Worm (Caenorhabditis elegans): ENCODE measurements around the gene T13C5.10.

ce11 chrX:6238973-6239372, 51.0 kb downstream of the T13C5.10 start, which contains the start of gene rml-3:
- TF ChIP-seq duxl-1 (tag; optimal IDR thresholded peaks at IDR 0.05; ENCODE audit: poor library complexity) (no peak), ces-1 (GFP tag; optimal IDR thresholded peaks at IDR 0.05) (no peak), ama-1 (optimal IDR thresholded peaks at IDR 0.05) (no peak), spr-3 (GFP tag; optimal IDR thresholded peaks at IDR 0.05) (no peak), ceh-32 (tag; optimal IDR thresholded peaks at IDR 0.05; ENCODE audit: poor library complexity) (no peak), hlh-30 (tag; optimal IDR thresholded peaks at IDR 0.05; ENCODE audit: insufficient read depth) (no peak), fos-1 (tag; optimal IDR thresholded peaks at IDR 0.05) (no peak), ztf-11 (tag; optimal IDR thresholded peaks at IDR 0.05) (no peak), dmd-8 (GFP tag; IDR thresholded peaks at IDR 0.05) (no peak), snpc-4 (tag; optimal IDR thresholded peaks at IDR 0.05) (no peak)
